Worm (Caenorhabditis elegans) whole organism, mixed stage, embryonic: ENCODE data around the gene B0334.13.

Experiments
- blmp-1 ChIP-seq: fragments of 150-350 bp; optimal IDR thresholded peaks from 2 replicates; lab custom pipeline; 2014; ENCODE audit warnings: missing biosample characterization, missing genetic modification characterization
- ham-2 ChIP-seq: fragments of 200-800 bp; sonication (Bioruptor generic); optimal IDR thresholded peaks from 2 replicates; lab custom pipeline; 2018; ENCODE audit warnings: mild to moderate bottlenecking, missing genetic modification characterization, missing compliant biosample characterization
- hlh-1 ChIP-seq: fragments of 150-350 bp; optimal IDR thresholded peaks from 2 replicates; lab custom pipeline; 2014; ENCODE audit warnings: missing biosample characterization, missing genetic modification reagents, missing genetic modification characterization
- lin-32 ChIP-seq: fragments of 200-800 bp; sonication (Bioruptor generic); optimal IDR thresholded peaks from 2 replicates; lab custom pipeline; 2018; ENCODE audit warnings: mild to moderate bottlenecking, missing genetic modification characterization, missing compliant biosample characterization
- lsy-2 ChIP-seq: fragments of 150-350 bp; optimal IDR thresholded peaks from 2 replicates; lab custom pipeline; 2014; ENCODE audit warnings: missing biosample characterization, missing genetic modification characterization
- nhr-28 ChIP-seq: fragments of 150-350 bp; optimal IDR thresholded peaks from 2 replicates; lab custom pipeline; 2014; ENCODE audit warnings: missing biosample characterization, missing genetic modification characterization
- snpc-4 ChIP-seq: fragments of 150-350 bp; optimal IDR thresholded peaks from 2 replicates; lab custom pipeline; 2014; ENCODE audit warnings: missing biosample characterization, missing genetic modification characterization
- unc-39 ChIP-seq: fragments of 150-350 bp; optimal IDR thresholded peaks from 2 replicates; lab custom pipeline; 2014; ENCODE audit warnings: missing biosample characterization, missing genetic modification characterization
- zip-8 ChIP-seq: fragments of 150-350 bp; optimal IDR thresholded peaks from 2 replicates; lab custom pipeline; 2014; ENCODE audit warnings: missing biosample characterization, missing genetic modification characterization
- ztf-11 ChIP-seq: fragments of 150-350 bp; optimal IDR thresholded peaks from 2 replicates; lab custom pipeline; 2014; ENCODE audit warnings: missing biosample characterization, missing genetic modification characterization

DNA sequence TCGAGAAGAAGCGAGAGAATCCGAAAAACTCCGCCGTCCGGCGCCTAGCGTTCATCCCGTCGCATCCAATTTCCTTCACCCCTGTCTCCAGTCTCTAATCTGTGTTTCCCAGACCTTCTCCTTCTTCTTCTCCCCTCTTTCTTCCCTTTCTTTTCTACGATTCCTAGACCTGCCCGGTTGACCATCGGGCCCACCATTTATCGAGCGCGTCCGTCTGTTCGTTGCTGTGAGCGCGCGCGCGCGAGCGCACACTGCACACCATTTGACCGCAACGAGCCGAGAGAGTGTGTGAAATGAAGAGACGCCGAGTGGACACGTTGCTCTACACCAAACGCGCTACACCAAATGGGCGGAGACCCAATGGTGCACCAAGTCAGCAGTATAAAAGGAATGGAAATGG lies 49.0 kb downstream of the B0334.13 start:
- TF ChIP-seq hlh-1 (peak; percentile 60), blmp-1 (tag; lab: Kevin White, UChicago) (no peak), ztf-11 (no peak), ham-2 (GFP tag; lab: Kevin White, UChicago) (peak; percentile 37), unc-39 (no peak), zip-8 (no peak), nhr-28 (tag; lab: Kevin White, UChicago) (no peak), lin-32 (GFP tag; lab: Kevin White, UChicago) (no peak), snpc-4 (tag; lab: Kevin White, UChicago) (no peak), lsy-2 (no peak)
